Fruit fly (Drosophila melanogaster): ENCODE measurements around the gene Hsp23.

The Hsp23 gene

DNA sequence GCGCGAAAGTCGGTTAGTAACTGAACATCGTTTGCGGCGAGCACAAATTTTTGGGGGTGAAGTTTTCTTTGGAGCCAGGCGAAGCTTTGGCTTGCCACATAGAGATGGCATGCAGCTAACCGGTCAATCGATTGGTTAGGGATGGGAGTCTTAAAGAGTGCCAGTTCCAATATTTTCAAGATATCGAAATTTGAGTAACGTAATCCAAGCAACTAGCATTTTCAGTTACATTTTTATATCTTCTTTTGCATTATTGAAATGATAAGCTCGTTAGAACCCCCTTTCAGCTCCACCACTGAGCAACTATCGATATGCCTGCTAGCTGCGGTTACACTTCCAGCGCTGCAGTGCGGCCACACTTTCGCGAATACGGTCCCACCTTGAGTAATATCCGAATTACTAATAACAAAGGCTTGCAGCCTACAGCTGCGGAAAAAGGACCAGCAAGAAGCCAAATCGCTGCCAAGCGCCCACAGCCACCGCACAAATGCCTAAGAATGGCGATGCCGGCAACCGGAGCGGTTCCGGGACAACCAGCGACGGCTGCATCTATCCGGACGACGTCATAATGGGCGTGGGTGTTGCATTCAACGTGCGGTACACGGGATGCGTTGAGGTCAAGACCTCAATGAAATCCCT is 45.1 kb downstream of the Hsp23 start, which contains the start of the genes Atat and Shc (continued):
- TF ChIP-seq ken (GFP tag; IDR thresholded peaks at IDR 0.05) (peak; percentile 100), CG17385 (GFP tag; optimal IDR thresholded peaks at IDR 0.05) (peak; percentile 95), CG11504 (tag; optimal IDR thresholded peaks at IDR 0.05) (peak; percentile 97), lov (optimal IDR thresholded peaks at IDR 0.05) (no peak), lov (GFP tag; IDR thresholded peaks at IDR 0.05) (peak; percentile 99), CG6654 (GFP tag; optimal IDR thresholded peaks at IDR 0.05) (peak; percentile 94), zen (tag; optimal IDR thresholded peaks at IDR 0.05) (peak; percentile 99), Mad (GFP tag; optimal IDR thresholded peaks at IDR 0.05) (peak; percentile 99)

DNA sequence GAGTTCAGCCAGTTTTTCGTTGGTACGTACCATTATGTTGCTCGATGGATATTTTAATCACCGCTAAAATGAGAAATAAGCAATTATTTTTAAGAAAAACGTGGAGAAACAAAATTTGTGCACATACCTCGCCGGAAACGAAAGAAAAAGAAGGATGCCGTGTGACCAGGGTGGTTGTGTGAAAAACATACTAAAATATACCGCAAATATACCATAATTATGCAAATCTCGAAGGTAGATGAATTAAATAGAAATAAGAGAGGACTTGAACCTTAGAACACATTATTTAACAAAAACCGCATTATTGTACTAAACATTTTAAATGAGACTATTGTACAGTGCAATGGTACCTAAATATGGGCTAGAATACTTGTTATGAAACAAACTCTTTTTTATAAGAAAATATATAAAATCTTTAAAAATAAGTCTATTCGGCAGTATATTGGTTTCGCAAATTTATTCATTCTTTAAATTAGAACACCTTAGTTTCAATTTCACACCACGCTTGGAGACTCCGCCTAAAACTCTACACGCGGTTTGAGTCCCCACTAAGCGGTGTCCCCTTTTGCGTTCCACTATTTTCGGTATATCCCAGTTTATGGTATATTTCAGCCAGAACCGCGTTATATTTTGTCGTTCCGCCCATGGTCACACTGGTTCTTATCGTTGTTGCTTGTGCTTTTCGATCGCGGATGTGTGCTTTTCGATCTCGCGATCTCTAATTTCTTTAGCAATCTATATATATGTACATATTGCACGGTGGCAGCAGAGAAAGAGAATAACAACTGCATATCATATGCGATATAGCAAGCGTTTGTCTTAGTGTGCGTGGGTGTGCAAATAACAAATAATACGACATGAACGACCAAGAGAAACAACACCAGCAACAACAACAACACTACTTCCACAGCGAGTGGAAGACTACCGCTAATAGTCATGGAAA is 48.3 kb downstream of the Hsp23 start, which contains the start of the genes RpS17 and MTF-1:
RpS17 (minus strand) TSS at position 157 of the 943 bp plus-strand sequence.
MTF-1 (plus strand) TSS at position 648 of the 943 bp plus-strand sequence.
- TF ChIP-seq CG32767 (GFP tag; IDR thresholded peaks at IDR 0.05) = no peak
- TF ChIP-seq D19B (GFP tag; optimal IDR thresholded peaks at IDR 0.05) = no peak
- no peak for TF ChIP-seq CG9215 (GFP tag; IDR thresholded peaks at IDR 0.05)
- no peak for TF ChIP-seq CG15073 (GFP tag; optimal IDR thresholded peaks at IDR 0.05)
- TF ChIP-seq ap (GFP tag; IDR thresholded peaks at IDR 0.05) = no peak
- peak; percentile 0 for TF ChIP-seq CG8290 (GFP tag; optimal IDR thresholded peaks at IDR 0.05)
- peak in 1 of 2 experiments; percentile 53 for TF ChIP-seq CG8290 (tag; optimal IDR thresholded peaks at IDR 0.05)
- no peak for TF ChIP-seq CG8944 (GFP tag; optimal IDR thresholded peaks at IDR 0.05)
- TF ChIP-seq Ets97D (GFP tag; optimal IDR thresholded peaks at IDR 0.05) = peak; percentile 98
- TF ChIP-seq nom (GFP tag; optimal IDR thresholded peaks at IDR 0.05) = peak; percentile 80
- no peak; the same call in 1 of the 2 replicates for TF ChIP-seq Scr (GFP tag; IDR thresholded peaks at IDR 0.05; ENCODE audit: partially characterized antibody)
- TF ChIP-seq CG2199 (GFP tag; IDR thresholded peaks at IDR 0.05) = no peak
- TF ChIP-seq repo (GFP tag; optimal IDR thresholded peaks at IDR 0.05) = no peak
- TF ChIP-seq CG11560 (tag; IDR thresholded peaks at IDR 0.05) = no peak
- TF ChIP-seq Dip2 (GFP tag; IDR thresholded peaks at IDR 0.05) = no peak
- TF ChIP-seq HHEX (GFP tag; optimal IDR thresholded peaks at IDR 0.05) = peak; percentile 68
- peak; percentile 24 for TF ChIP-seq CG13123 (GFP tag; optimal IDR thresholded peaks at IDR 0.05)
- peak; percentile 61 for TF ChIP-seq CG13775 (GFP tag; optimal IDR thresholded peaks at IDR 0.05)
- no peak for TF ChIP-seq sna (GFP tag; IDR thresholded peaks at IDR 0.05; ENCODE audit: partially characterized antibody)
- TF ChIP-seq Stat92E (GFP tag; optimal IDR thresholded peaks at IDR 0.05) = peak in 1 of 3 experiments; percentile 30
- 0 out of 2 replicates have a peak, but pooled peaks have one; percentile 16 for TF ChIP-seq sim (GFP tag; IDR thresholded peaks at IDR 0.05)
- TF ChIP-seq CG9437 (GFP tag; optimal IDR thresholded peaks at IDR 0.05) = peak; percentile 16
- peak; percentile 98 for TF ChIP-seq CG12155 (GFP tag; optimal IDR thresholded peaks at IDR 0.05)
- peak; percentile 7 for TF ChIP-seq run (tag; optimal IDR thresholded peaks at IDR 0.05)
- 0 out of 3 replicates have a peak, but pooled peaks have one; percentile 35 for TF ChIP-seq Optix (GFP tag; IDR thresholded peaks at IDR 0.05)
- no peak for TF ChIP-seq p53 (GFP tag; optimal IDR thresholded peaks at IDR 0.05)
- TF ChIP-seq otp (GFP tag; IDR thresholded peaks at IDR 0.05) = peak; percentile 46; the same call in 1 of the 3 replicates
- TF ChIP-seq CG12299 (tag; optimal IDR thresholded peaks at IDR 0.05) = peak; percentile 23
- no peak for TF ChIP-seq ems (GFP tag; optimal IDR thresholded peaks at IDR 0.05)
- TF ChIP-seq Blimp-1 (GFP tag; optimal IDR thresholded peaks at IDR 0.05) = no peak
- TF ChIP-seq CG13287 (GFP tag; IDR thresholded peaks at IDR 0.05; ENCODE audit: partially characterized antibody) = peak; percentile 61; the same call in 1 of the 2 replicates
- TF ChIP-seq odd (GFP tag; optimal IDR thresholded peaks at IDR 0.05) = peak; percentile 71
- TF ChIP-seq CG31388 (GFP tag; optimal IDR thresholded peaks at IDR 0.05) = no peak
- TF ChIP-seq Med (GFP tag) = peak; percentile 92
- TF ChIP-seq CG4730 (GFP tag; IDR thresholded peaks at IDR 0.05) = no peak
- TF ChIP-seq z (GFP tag; IDR thresholded peaks at IDR 0.05) = no peak
- TF ChIP-seq CG7928 (GFP tag; optimal IDR thresholded peaks at IDR 0.05) = no peak
- TF ChIP-seq Hmx (GFP tag; optimal IDR thresholded peaks at IDR 0.05) = no peak
- TF ChIP-seq Kr (GFP tag; optimal IDR thresholded peaks at IDR 0.05) = no peak

Measured in whole organism, embryonic.